Fruit fly (Drosophila melanogaster): ENCODE data around the gene myd.

Gene myd

DNA sequence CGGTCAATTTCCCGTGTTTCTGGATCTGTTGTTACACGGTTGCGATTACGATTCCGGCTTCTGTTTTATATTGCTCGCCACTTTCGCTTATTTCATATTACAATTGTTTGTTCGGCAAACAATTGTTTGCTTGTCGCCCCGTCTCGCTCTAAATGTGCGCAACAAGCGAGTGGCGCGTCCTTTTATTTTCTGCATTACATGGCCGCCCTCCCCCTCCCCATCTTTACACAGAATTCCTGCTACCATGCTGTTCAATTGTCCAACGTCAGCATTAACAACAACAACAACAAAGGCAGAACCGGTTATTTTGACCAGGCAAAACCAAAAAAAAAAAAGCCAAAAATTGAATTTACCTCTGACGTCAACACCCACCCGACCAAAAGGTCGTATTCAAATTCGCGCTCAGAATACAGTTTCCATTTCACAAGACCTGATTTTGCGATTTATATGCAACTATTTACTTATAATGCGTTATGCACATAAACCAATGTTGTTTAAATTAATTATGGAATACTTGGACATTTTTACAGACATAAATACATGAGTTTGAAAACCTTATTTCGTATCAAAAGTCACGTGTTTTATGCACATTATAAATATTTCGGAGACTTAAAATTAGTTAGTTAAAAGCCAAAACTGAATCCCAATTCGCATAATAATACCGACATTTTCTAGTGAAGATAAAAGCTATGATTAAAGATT, 14.2 kb upstream of the myd start (continued):
- TF ChIP-seq dsx (GFP tag; optimal IDR thresholded peaks at IDR 0.05; ENCODE audit: poor library complexity, severe bottlenecking) (no peak), Lpt (GFP tag; optimal IDR thresholded peaks at IDR 0.05) (no peak), Blimp-1 (GFP tag; optimal IDR thresholded peaks at IDR 0.05) (peak; percentile 71), spab (GFP tag; optimal IDR thresholded peaks at IDR 0.05) (no peak), Eip93F (GFP tag; optimal IDR thresholded peaks at IDR 0.05) (no peak), vri (GFP tag; optimal IDR thresholded peaks at IDR 0.05) (no peak), CG31627 (GFP tag; optimal IDR thresholded peaks at IDR 0.05) (no peak), CG11762 (GFP tag; optimal IDR thresholded peaks at IDR 0.05; ENCODE audit: insufficient read depth) (no peak), CG6854 (GFP tag; optimal IDR thresholded peaks at IDR 0.05) (no peak), CG8119 (GFP tag; IDR thresholded peaks at IDR 0.05) (no peak; the same call in 2 of the 3 replicates), CG10669 (GFP tag; optimal IDR thresholded peaks at IDR 0.05) (no peak), svp (GFP tag) (peak; percentile 65), Gug (GFP tag; IDR thresholded peaks at IDR 0.05) (no peak), Met (GFP tag; optimal IDR thresholded peaks at IDR 0.05) (peak; percentile 20)

DNA sequence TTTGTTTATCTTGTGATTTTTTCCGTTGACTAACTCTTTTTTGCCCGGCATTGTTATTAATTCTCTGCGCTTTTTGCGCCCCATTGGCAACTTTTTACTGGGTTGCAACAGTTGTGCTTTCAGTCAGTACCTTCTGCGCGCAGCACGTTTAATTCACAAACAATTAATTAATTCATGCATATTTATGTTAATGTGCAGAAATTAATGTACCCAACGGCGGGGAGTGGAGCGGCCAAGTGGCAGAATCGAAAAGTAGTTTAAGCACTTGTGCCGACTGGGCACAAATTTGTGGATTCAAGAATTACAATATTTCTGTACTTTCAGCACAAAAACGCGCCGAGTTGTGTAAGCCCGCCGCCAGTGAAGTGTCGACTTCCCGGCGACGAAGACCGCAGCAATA, 12.9 kb upstream of the myd start:
- TF ChIP-seq CG31627 (GFP tag; optimal IDR thresholded peaks at IDR 0.05) (no peak), CG6808 (GFP tag; optimal IDR thresholded peaks at IDR 0.05) (no peak), vri (GFP tag; optimal IDR thresholded peaks at IDR 0.05) (no peak), lz (GFP tag; optimal IDR thresholded peaks at IDR 0.05) (no peak), achi (GFP tag; optimal IDR thresholded peaks at IDR 0.05) (no peak), esn (GFP tag; optimal IDR thresholded peaks at IDR 0.05) (no peak), Smox (GFP tag; optimal IDR thresholded peaks at IDR 0.05) (no peak), CG11294 (GFP tag; IDR thresholded peaks at IDR 0.05) (no peak), spab (GFP tag; optimal IDR thresholded peaks at IDR 0.05) (no peak)

DNA sequence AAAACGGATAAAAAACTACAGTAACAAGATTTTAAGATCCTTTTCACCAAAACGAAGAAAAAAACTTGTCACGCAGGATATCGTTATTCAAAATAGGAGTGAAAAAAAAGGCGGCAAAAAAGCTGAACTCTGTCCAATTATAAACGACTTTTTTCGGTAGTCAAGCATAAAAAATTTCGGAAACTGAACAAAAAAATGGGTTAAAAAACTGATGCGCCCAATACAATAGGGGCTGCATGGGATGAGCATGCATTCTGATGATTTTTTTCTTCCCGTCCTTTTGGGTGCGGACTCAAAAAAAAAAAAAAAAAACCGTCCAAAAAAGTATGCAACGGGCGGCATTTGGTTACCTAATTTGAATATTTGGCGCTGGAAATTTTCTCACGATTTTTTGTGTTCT, 5.9 kb upstream of the myd start:
- TF ChIP-seq eg (GFP tag; IDR thresholded peaks at IDR 0.05): no peak
- no peak for TF ChIP-seq Blimp-1 (GFP tag; optimal IDR thresholded peaks at IDR 0.05)
- no peak for TF ChIP-seq achi (GFP tag; optimal IDR thresholded peaks at IDR 0.05)
- no peak for TF ChIP-seq CG3919 (GFP tag; optimal IDR thresholded peaks at IDR 0.05)
- TF ChIP-seq fd85E (GFP tag; optimal IDR thresholded peaks at IDR 0.05): no peak
- TF ChIP-seq Sox15 (GFP tag; optimal IDR thresholded peaks at IDR 0.05): no peak
- TF ChIP-seq CG32006 (GFP tag; optimal IDR thresholded peaks at IDR 0.05): no peak
- no peak for TF ChIP-seq CG34406 (GFP tag; optimal IDR thresholded peaks at IDR 0.05)
- no peak for TF ChIP-seq Hr4 (GFP tag; optimal IDR thresholded peaks at IDR 0.05)
- TF ChIP-seq CG6792 (GFP tag; optimal IDR thresholded peaks at IDR 0.05): no peak
- no peak for TF ChIP-seq topi (GFP tag; optimal IDR thresholded peaks at IDR 0.05)
- TF ChIP-seq fkh (GFP tag; optimal IDR thresholded peaks at IDR 0.05): no peak
- no peak for TF ChIP-seq CG9139 (GFP tag; optimal IDR thresholded peaks at IDR 0.05)
- no peak for TF ChIP-seq cyc (GFP tag; optimal IDR thresholded peaks at IDR 0.05)
- TF ChIP-seq ss (GFP tag; optimal IDR thresholded peaks at IDR 0.05): no peak
- no peak for TF ChIP-seq CG7368 (GFP tag; optimal IDR thresholded peaks at IDR 0.05)
- no peak for TF ChIP-seq CG6854 (GFP tag; optimal IDR thresholded peaks at IDR 0.05)
- TF ChIP-seq CG11294 (GFP tag; IDR thresholded peaks at IDR 0.05): no peak

DNA sequence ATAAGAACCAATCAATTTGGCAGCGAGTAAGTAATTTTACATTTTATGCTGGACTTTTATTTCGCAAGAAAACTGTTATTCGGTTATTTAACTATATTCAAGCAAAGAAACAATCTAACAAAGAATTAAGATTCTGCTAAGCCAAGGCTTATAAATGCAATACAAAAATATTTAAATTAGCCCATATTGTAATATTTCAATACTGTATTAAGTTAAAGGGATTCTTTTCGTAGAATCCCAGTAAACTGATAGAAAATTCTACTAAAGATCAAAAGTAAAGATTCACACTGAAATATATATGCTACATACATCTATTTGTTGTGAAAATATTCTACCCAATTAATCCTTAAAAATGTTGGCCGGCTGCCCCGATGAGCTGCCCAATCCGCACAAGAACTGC, 3.8 kb upstream of the myd start, which contains the start of gene CG14282:
CG14282 (plus strand) TSS at position 301 of the 400 bp plus-strand sequence.
- TF ChIP-seq pdm3 (GFP tag; optimal IDR thresholded peaks at IDR 0.05) (no peak), CG10669 (GFP tag; optimal IDR thresholded peaks at IDR 0.05) (no peak), OdsH (GFP tag; optimal IDR thresholded peaks at IDR 0.05) (no peak), Met (GFP tag; optimal IDR thresholded peaks at IDR 0.05) (no peak), CG1621 (tag; optimal IDR thresholded peaks at IDR 0.05) (no peak), CG16779 (tag; optimal IDR thresholded peaks at IDR 0.05) (no peak), CG4318 (GFP tag; optimal IDR thresholded peaks at IDR 0.05) (no peak), Ets21C (GFP tag; optimal IDR thresholded peaks at IDR 0.05) (no peak), salr (GFP tag; optimal IDR thresholded peaks at IDR 0.05) (no peak), topi (GFP tag; optimal IDR thresholded peaks at IDR 0.05) (no peak), dac (GFP tag; optimal IDR thresholded peaks at IDR 0.05) (no peak), CG8632 (GFP tag; optimal IDR thresholded peaks at IDR 0.05) (no peak), CG32006 (GFP tag; optimal IDR thresholded peaks at IDR 0.05) (no peak), Blimp-1 (GFP tag; optimal IDR thresholded peaks at IDR 0.05) (no peak), fd59A (GFP tag; optimal IDR thresholded peaks at IDR 0.05) (no peak), CG8119 (GFP tag; IDR thresholded peaks at IDR 0.05) (no peak), Eip75B (GFP tag; optimal IDR thresholded peaks at IDR 0.05) (no peak), Smox (GFP tag; optimal IDR thresholded peaks at IDR 0.05) (no peak), CG8319 (GFP tag; optimal IDR thresholded peaks at IDR 0.05) (no peak), vri (GFP tag; optimal IDR thresholded peaks at IDR 0.05) (no peak)
